Worm (Caenorhabditis elegans) whole organism, L4/young adult: ENCODE measurements around the gene srh-125.

Experiments
- dao-5 ChIP-seq: sonication (generic microtip); optimal IDR thresholded peaks from 2 replicates; lab custom pipeline; 2016; ENCODE audit warnings: missing genotype, missing genetic modification characterization, moderate library complexity, missing compliant biosample characterization
- him-1 ChIP-seq: sonication (generic microtip); optimal IDR thresholded peaks from 2 replicates; lab custom pipeline; 2016; ENCODE audit warnings: missing genotype, missing genetic modification reagents, missing genetic modification characterization, missing compliant biosample characterization

DNA sequence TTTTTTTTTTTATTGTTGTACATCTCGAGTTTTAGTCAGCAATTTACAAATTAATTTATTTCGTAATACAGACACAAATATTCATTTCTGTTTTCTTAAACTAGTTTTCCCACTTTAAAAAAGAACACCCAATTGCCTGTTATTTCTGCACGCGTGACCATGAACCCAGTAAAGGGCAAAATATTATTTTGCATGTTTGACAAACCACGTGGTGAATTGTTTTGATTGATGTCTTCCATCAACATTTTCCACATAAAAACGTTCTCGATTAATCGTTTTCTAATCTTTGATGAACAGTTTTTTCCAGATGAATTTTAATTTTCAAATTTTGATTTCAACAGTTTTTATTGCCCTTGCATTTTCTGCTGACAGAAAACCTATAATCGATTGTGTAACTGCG lies 49.0 kb upstream of the srh-125 start, which contains the start of gene C54F6.18:
- TF ChIP-seq him-1 (no peak), dao-5 (tag; lab: Kevin White, UChicago) (no peak)
